Worm (Caenorhabditis elegans) whole organism, L1 larva: ENCODE measurements around the gene srx-7.

Experiments
- C16A3.4 ChIP-seq: fragments of 150-350 bp; optimal IDR thresholded peaks from 2 replicates; lab custom pipeline; 2014; ENCODE audit warnings: missing biosample characterization, missing genetic modification characterization
- C34B4.2 ChIP-seq: sonication (generic microtip); optimal IDR thresholded peaks from 2 replicates; lab custom pipeline; 2017; ENCODE audit warnings: mild to moderate bottlenecking, missing genetic modification characterization, missing compliant biosample characterization
- F16B12.6 ChIP-seq: fragments of 150-350 bp; optimal IDR thresholded peaks from 2 replicates; lab custom pipeline; 2014; ENCODE audit warnings: missing biosample characterization, missing genetic modification characterization
- Y116A8C.19 ChIP-seq: sonication (generic microtip); optimal IDR thresholded peaks from 2 replicates; lab custom pipeline; 2016; ENCODE audit warnings: missing compliant biosample characterization, missing genetic modification characterization, borderline replicate concordance
- aha-1 ChIP-seq: fragments of 150-350 bp; optimal IDR thresholded peaks from 2 replicates; lab custom pipeline; 2014; ENCODE audit warnings: missing biosample characterization, missing genetic modification characterization
- alr-1 ChIP-seq: fragments of 200-800 bp; sonication (Bioruptor generic); optimal IDR thresholded peaks from 2 replicates; lab custom pipeline; 2018; ENCODE audit warnings: borderline replicate concordance, mild to moderate bottlenecking, missing genetic modification characterization, missing compliant biosample characterization
- ama-1 ChIP-seq: fragments of 150-350 bp; optimal IDR thresholded peaks from 2 replicates; lab custom pipeline; 2014
- ceh-88 ChIP-seq: fragments of 200-800 bp; sonication (Bioruptor generic); IDR thresholded peaks from 2 replicates; pipeline ENCODE4 v1.3.6; 2022; ENCODE audit warnings: missing genetic modification characterization, missing compliant biosample characterization
- dsc-1 ChIP-seq: sonication (generic microtip); optimal IDR thresholded peaks from 2 replicates; lab custom pipeline; 2016; ENCODE audit warnings: mild to moderate bottlenecking, missing genetic modification characterization, missing compliant biosample characterization
- egl-27 ChIP-seq, 2 experiments: fragments of 150-350 bp in 1 of 2; sonication (generic microtip); optimal IDR thresholded peaks; 3 replicates each; lab custom pipeline; 2017 to 2018; ENCODE audit warnings: missing biosample characterization in 2 of 2, missing genetic modification characterization in 2 of 2, missing genetic modification reagents in 2 of 2
- elt-2 ChIP-seq: sonication (generic microtip); optimal IDR thresholded peaks from 2 replicates; lab custom pipeline; 2016; ENCODE audit warnings: missing genetic modification characterization, mild to moderate bottlenecking, inconsistent platforms, missing compliant biosample characterization, missing genetic modification reagents
- ets-5 ChIP-seq: fragments of 200-800 bp; sonication (Bioruptor generic); IDR thresholded peaks from 2 replicates; pipeline ENCODE4 v1.3.6; 2022; ENCODE audit warnings: missing genetic modification characterization, missing compliant biosample characterization
- fkh-10 ChIP-seq: sonication (generic microtip); optimal IDR thresholded peaks from 2 replicates; lab custom pipeline; 2017; ENCODE audit warnings: missing biosample characterization, missing genetic modification reagents, missing genetic modification characterization
- fkh-4 ChIP-seq: sonication (generic microtip); optimal IDR thresholded peaks from 2 replicates; lab custom pipeline; 2016; ENCODE audit warnings: missing compliant biosample characterization, missing genetic modification characterization, borderline replicate concordance
- fkh-8 ChIP-seq: sonication (generic microtip); optimal IDR thresholded peaks from 2 replicates; lab custom pipeline; 2016; ENCODE audit warnings: mild to moderate bottlenecking, missing genetic modification characterization, missing compliant biosample characterization
- grh-1 ChIP-seq: fragments of 200-800 bp; sonication (Bioruptor generic); IDR thresholded peaks from 2 replicates; pipeline ENCODE4 v1.3.6; 2022; ENCODE audit warnings: missing genetic modification reagents, missing genetic modification characterization, missing compliant biosample characterization
- hlh-17 ChIP-seq: fragments of 200-800 bp; sonication (Bioruptor generic); optimal IDR thresholded peaks from 2 replicates; lab custom pipeline; 2018; ENCODE audit warnings: missing genetic modification characterization, mild to moderate bottlenecking, missing compliant biosample characterization, moderate library complexity, borderline replicate concordance
- hlh-4 ChIP-seq: sonication (generic microtip); optimal IDR thresholded peaks from 2 replicates; lab custom pipeline; 2016; ENCODE audit warnings: mild to moderate bottlenecking, missing genetic modification characterization, missing compliant biosample characterization
- hpl-2 ChIP-seq: fragments of 150-350 bp; optimal IDR thresholded peaks from 2 replicates; lab custom pipeline; 2014; ENCODE audit warnings: missing biosample characterization, missing genetic modification reagents, missing genetic modification characterization
- irx-1 ChIP-seq: sonication (generic microtip); optimal IDR thresholded peaks from 2 replicates; lab custom pipeline; 2016; ENCODE audit warnings: missing genetic modification characterization, missing compliant biosample characterization
- isw-1 ChIP-seq: fragments of 200-800 bp; sonication (Bioruptor generic); IDR thresholded peaks from 2 replicates; pipeline ENCODE4 v1.3.6; 2022; ENCODE audit warnings: missing genetic modification characterization, missing compliant biosample characterization
- jun-1 ChIP-seq: fragments of 150-350 bp; optimal IDR thresholded peaks from 2 replicates; lab custom pipeline; 2014; ENCODE audit warnings: missing biosample characterization, missing genetic modification reagents, missing genetic modification characterization
- lin-14 ChIP-seq: fragments of 200-800 bp; sonication (Bioruptor generic); optimal IDR thresholded peaks from 2 replicates; lab custom pipeline; 2018; ENCODE audit warnings: mild to moderate bottlenecking, missing genetic modification characterization, moderate library complexity, missing compliant biosample characterization
- lin-15B ChIP-seq: fragments of 150-350 bp; sonication (generic microtip); optimal IDR thresholded peaks from 3 replicates; lab custom pipeline; 2014; ENCODE audit warnings: missing biosample characterization, missing genetic modification characterization
- lsy-2 ChIP-seq, 2 experiments: fragments of 150-350 bp; optimal IDR thresholded peaks; 2 replicates each; lab custom pipeline; 2014; ENCODE audit warnings: missing biosample characterization in 2 of 2, missing genetic modification characterization in 2 of 2
- nhr-19 ChIP-seq: fragments of 200-800 bp; sonication (Bioruptor generic); conservative IDR thresholded peaks from 2 replicates; pipeline ENCODE4 v1.3.6; 2022; ENCODE audit warnings: missing genetic modification characterization, missing compliant biosample characterization
- nhr-47 ChIP-seq: sonication (generic microtip); optimal IDR thresholded peaks from 2 replicates; lab custom pipeline; 2016; ENCODE audit warnings: mild to moderate bottlenecking, missing genetic modification characterization, moderate library complexity, missing compliant biosample characterization
- nhr-76 ChIP-seq: sonication (generic microtip); optimal IDR thresholded peaks from 2 replicates; lab custom pipeline; 2017; ENCODE audit warnings: missing biosample characterization, missing genetic modification characterization
- nhr-90 ChIP-seq: sonication (generic microtip); optimal IDR thresholded peaks from 2 replicates; lab custom pipeline; 2016; ENCODE audit warnings: mild to moderate bottlenecking, missing genetic modification characterization, missing compliant biosample characterization; ENCODE audit not compliant: poor library complexity
- pax-3 ChIP-seq: fragments of 200-800 bp; sonication (Bioruptor generic); optimal IDR thresholded peaks from 2 replicates; lab custom pipeline; 2018; ENCODE audit warnings: mild to moderate bottlenecking, missing genetic modification characterization, moderate library complexity, missing compliant biosample characterization
- pqm-1 ChIP-seq: sonication (generic microtip); optimal IDR thresholded peaks from 3 replicates; lab custom pipeline; 2017; ENCODE audit warnings: missing biosample characterization, missing genetic modification characterization
- rnt-1 ChIP-seq: sonication (generic microtip); optimal IDR thresholded peaks from 2 replicates; lab custom pipeline; 2016; ENCODE audit warnings: mild to moderate bottlenecking, missing genetic modification characterization, moderate library complexity, missing compliant biosample characterization
- skn-1 ChIP-seq: fragments of 150-350 bp; optimal IDR thresholded peaks from 2 replicates; lab custom pipeline; 2014; ENCODE audit warnings: missing biosample characterization, missing genetic modification characterization
- tbx-2 ChIP-seq: sonication (generic microtip); optimal IDR thresholded peaks from 2 replicates; lab custom pipeline; 2016; ENCODE audit warnings: missing genetic modification characterization, missing compliant biosample characterization
- tlp-1 ChIP-seq: fragments of 150-350 bp; optimal IDR thresholded peaks from 2 replicates; lab custom pipeline; 2014; ENCODE audit warnings: missing biosample characterization, missing genetic modification characterization
- unc-30 ChIP-seq: sonication (generic microtip); optimal IDR thresholded peaks from 2 replicates; lab custom pipeline; 2017; ENCODE audit warnings: missing biosample characterization, missing genetic modification characterization
- unc-62 ChIP-seq: fragments of 150-350 bp; optimal IDR thresholded peaks from 2 replicates; lab custom pipeline; 2014; ENCODE audit warnings: missing biosample characterization, missing genetic modification reagents, missing genetic modification characterization
- vab-15 ChIP-seq: sonication (generic microtip); optimal IDR thresholded peaks from 2 replicates; lab custom pipeline; 2017; ENCODE audit warnings: missing genotype, mild to moderate bottlenecking, missing genetic modification characterization, missing compliant biosample characterization
- xbp-1 ChIP-seq: sonication (generic microtip); optimal IDR thresholded peaks from 2 replicates; lab custom pipeline; 2016; ENCODE audit warnings: missing genetic modification characterization, missing compliant biosample characterization

Gene srx-7

ce11 chrV:521517-521916 lies 38.5 kb upstream of the srx-7 start, which contains the start of gene srw-107:
TSS of gene srw-107 (minus strand) at chrV:521617.
- no peak for TF ChIP-seq lin-15B (tag; lab: Kevin White, UChicago)
- TF ChIP-seq tlp-1 (tag; lab: Kevin White, UChicago) = no peak
- no peak for TF ChIP-seq fkh-8
- no peak for TF ChIP-seq nhr-47 (tag; lab: Kevin White, UChicago)
- no peak for TF ChIP-seq lin-14 (GFP tag; lab: Kevin White, UChicago)
- TF ChIP-seq isw-1 (GFP tag; lab: Robert Waterston, UW) = no peak
- no peak for TF ChIP-seq egl-27 (tag; optimal IDR thresholded peaks at IDR 0.05; lab: Kevin White, UChicago)
- no peak for TF ChIP-seq fkh-4
- no peak for TF ChIP-seq nhr-90 (tag; lab: Kevin White, UChicago)
- no peak for TF ChIP-seq aha-1 (tag; lab: Kevin White, UChicago)
- TF ChIP-seq hpl-2 (GFP tag; lab: Kevin White, UChicago) = no peak
- no peak for TF ChIP-seq C34B4.2 (tag; lab: Kevin White, UChicago)
- TF ChIP-seq ets-5 = no peak
- TF ChIP-seq nhr-76 = no peak
- TF ChIP-seq rnt-1 (tag; lab: Kevin White, UChicago) = no peak
- TF ChIP-seq F16B12.6 = no peak
- TF ChIP-seq skn-1 (tag; lab: Kevin White, UChicago) = no peak
- TF ChIP-seq irx-1 = no peak
- no peak for TF ChIP-seq hlh-17 (GFP tag; lab: Kevin White, UChicago)
- TF ChIP-seq, all 84 proteins: peak for 0

ce11 chrV:524058-524457 lies 35.9 kb upstream of the srx-7 start, which contains the start of gene lipl-3:
TSS of gene lipl-3 (minus strand) at chrV:524218.
- TF ChIP-seq unc-62 (GFP tag; lab: Kevin White, UChicago) = no peak
- no peak for TF ChIP-seq jun-1 (tag; lab: Kevin White, UChicago)
- no peak for TF ChIP-seq alr-1
- no peak for TF ChIP-seq irx-1
- TF ChIP-seq tbx-2 = no peak
- no peak for TF ChIP-seq vab-15
- no peak for TF ChIP-seq ama-1 (lab: Kevin White, UChicago)
- TF ChIP-seq hlh-4 (tag; lab: Kevin White, UChicago) = no peak
- no peak for TF ChIP-seq nhr-19 (GFP tag; lab: Robert Waterston, UW)
- no peak for TF ChIP-seq pax-3 (tag; lab: Kevin White, UChicago)
- TF ChIP-seq pqm-1 = no peak
- TF ChIP-seq lin-15B (tag; lab: Kevin White, UChicago) = no peak
- no peak for TF ChIP-seq Y116A8C.19 (tag; lab: Kevin White, UChicago)
- no peak for TF ChIP-seq elt-2 (tag; lab: Kevin White, UChicago)
- no peak for TF ChIP-seq isw-1 (GFP tag; lab: Robert Waterston, UW)
- no peak for TF ChIP-seq xbp-1 (tag; lab: Kevin White, UChicago)
- TF ChIP-seq, all 84 proteins: peak for 0

- TF ChIP-seq unc-30 (tag; lab: Kevin White, UChicago) (no peak), lsy-2 (tag; optimal IDR thresholded peaks at IDR 0.05; lab: Kevin White, UChicago) (no peak), skn-1 (tag; lab: Kevin White, UChicago) (no peak), ceh-88 (GFP tag; lab: Robert Waterston, UW) (no peak), nhr-47 (tag; lab: Kevin White, UChicago) (no peak), rnt-1 (tag; lab: Kevin White, UChicago) (no peak), grh-1 (no peak), tlp-1 (tag; lab: Kevin White, UChicago) (no peak), fkh-10 (GFP tag; lab: Kevin White, UChicago) (no peak), tbx-2 (no peak), C16A3.4 (no peak), dsc-1 (no peak)
- TF ChIP-seq, all 84 proteins: peak for 0
These were observed 35.0 kb upstream of the srx-7 start, which contains the start of gene R11G11.16 for ce11 chrV:525040-525439. TSS of gene R11G11.16 (minus strand) at chrV:525140.
